Worm (Caenorhabditis elegans) whole organism, L1 larva: ENCODE measurements around the gene R10E12.2.

ENCODE experiments used
- alr-1 ChIP-seq: fragments of 200-800 bp; sonication (Bioruptor generic); optimal IDR thresholded peaks from 2 replicates; lab custom pipeline; 2018; ENCODE audit warnings: borderline replicate concordance, mild to moderate bottlenecking, missing genetic modification characterization, missing compliant biosample characterization
- ama-1 ChIP-seq: fragments of 150-350 bp; optimal IDR thresholded peaks from 2 replicates; lab custom pipeline; 2014
- blmp-1 ChIP-seq: fragments of 150-350 bp; optimal IDR thresholded peaks from 2 replicates; lab custom pipeline; 2014; ENCODE audit warnings: missing biosample characterization, missing genetic modification characterization
- ceh-88 ChIP-seq: fragments of 200-800 bp; sonication (Bioruptor generic); IDR thresholded peaks from 2 replicates; pipeline ENCODE4 v1.3.6; 2022; ENCODE audit warnings: missing genetic modification characterization, missing compliant biosample characterization
- dpl-1 ChIP-seq, 3 experiments: fragments of 150-350 bp in 2 of 3; sonication (generic microtip) in 1 of 3; optimal IDR thresholded peaks; 2 replicates each; lab custom pipeline; 2014 to 2017; ENCODE audit warnings: missing biosample characterization in 3 of 3, missing genetic modification characterization in 3 of 3, missing genetic modification reagents in 3 of 3
- dsc-1 ChIP-seq: sonication (generic microtip); optimal IDR thresholded peaks from 2 replicates; lab custom pipeline; 2016; ENCODE audit warnings: mild to moderate bottlenecking, missing genetic modification characterization, missing compliant biosample characterization
- efl-1 ChIP-seq, 4 experiments: fragments of 150-350 bp; optimal IDR thresholded peaks in 3 of 4; peaks in 1 of 4; 1 replicate in 1 of 4; 2 replicates in 3 of 4; lab custom pipeline; 2014; ENCODE audit warnings: missing biosample characterization in 2 of 4, missing genetic modification characterization in 2 of 4, missing genetic modification reagents in 2 of 4
- efl-3 ChIP-seq: fragments of 200-800 bp; sonication (Bioruptor generic); optimal IDR thresholded peaks from 2 replicates; lab custom pipeline; 2018; ENCODE audit warnings: mild to moderate bottlenecking, missing genetic modification characterization, missing compliant biosample characterization
- elt-2 ChIP-seq: sonication (generic microtip); optimal IDR thresholded peaks from 2 replicates; lab custom pipeline; 2016; ENCODE audit warnings: missing genetic modification characterization, mild to moderate bottlenecking, inconsistent platforms, missing compliant biosample characterization, missing genetic modification reagents
- fos-1 ChIP-seq: fragments of 150-350 bp; optimal IDR thresholded peaks from 2 replicates; lab custom pipeline; 2014; ENCODE audit warnings: missing biosample characterization, missing genetic modification characterization
- hlh-4 ChIP-seq: sonication (generic microtip); optimal IDR thresholded peaks from 2 replicates; lab custom pipeline; 2016; ENCODE audit warnings: mild to moderate bottlenecking, missing genetic modification characterization, missing compliant biosample characterization
- irx-1 ChIP-seq: sonication (generic microtip); optimal IDR thresholded peaks from 2 replicates; lab custom pipeline; 2016; ENCODE audit warnings: missing genetic modification characterization, missing compliant biosample characterization
- jun-1 ChIP-seq: fragments of 150-350 bp; optimal IDR thresholded peaks from 2 replicates; lab custom pipeline; 2014; ENCODE audit warnings: missing biosample characterization, missing genetic modification reagents, missing genetic modification characterization
- lin-14 ChIP-seq: fragments of 200-800 bp; sonication (Bioruptor generic); optimal IDR thresholded peaks from 2 replicates; lab custom pipeline; 2018; ENCODE audit warnings: mild to moderate bottlenecking, missing genetic modification characterization, moderate library complexity, missing compliant biosample characterization
- lin-35 ChIP-seq, 2 experiments: fragments of 150-350 bp; optimal IDR thresholded peaks; 2 replicates each; lab custom pipeline; 2014; ENCODE audit warnings: missing biosample characterization in 2 of 2, missing genetic modification characterization in 2 of 2, missing genetic modification reagents in 2 of 2
- lin-39 ChIP-seq: fragments of 150-350 bp; optimal IDR thresholded peaks from 2 replicates; lab custom pipeline; 2014; ENCODE audit warnings: missing biosample characterization, missing genetic modification reagents, missing genetic modification characterization
- lsy-2 ChIP-seq, 2 experiments: fragments of 150-350 bp; optimal IDR thresholded peaks; 2 replicates each; lab custom pipeline; 2014; ENCODE audit warnings: missing biosample characterization in 2 of 2, missing genetic modification characterization in 2 of 2
- mdl-1 ChIP-seq, 2 experiments: fragments of 150-350 bp; optimal IDR thresholded peaks; 2 replicates each; lab custom pipeline; 2014 to 2017; ENCODE audit warnings: missing biosample characterization in 2 of 2, missing genetic modification characterization in 2 of 2, inconsistent platforms in 1 of 2
- nhr-11 ChIP-seq: fragments of 150-350 bp; optimal IDR thresholded peaks from 2 replicates; lab custom pipeline; 2014; ENCODE audit warnings: missing biosample characterization, missing genetic modification characterization
- nhr-19 ChIP-seq: fragments of 200-800 bp; sonication (Bioruptor generic); conservative IDR thresholded peaks from 2 replicates; pipeline ENCODE4 v1.3.6; 2022; ENCODE audit warnings: missing genetic modification characterization, missing compliant biosample characterization
- nhr-20 ChIP-seq: sonication (generic microtip); optimal IDR thresholded peaks from 2 replicates; lab custom pipeline; 2016; ENCODE audit warnings: mild to moderate bottlenecking, missing genetic modification characterization, missing compliant biosample characterization
- nhr-28 ChIP-seq: fragments of 150-350 bp; optimal IDR thresholded peaks from 2 replicates; lab custom pipeline; 2014; ENCODE audit warnings: missing biosample characterization, missing genetic modification characterization
- nhr-47 ChIP-seq: sonication (generic microtip); optimal IDR thresholded peaks from 2 replicates; lab custom pipeline; 2016; ENCODE audit warnings: mild to moderate bottlenecking, missing genetic modification characterization, moderate library complexity, missing compliant biosample characterization
- nhr-85 ChIP-seq: sonication (generic microtip); peaks from one replicate; lab custom pipeline; 2016; ENCODE audit warnings: missing genetic modification characterization, inconsistent platforms, missing compliant biosample characterization
- pag-3 ChIP-seq: sonication (generic microtip); optimal IDR thresholded peaks from 2 replicates; lab custom pipeline; 2017; ENCODE audit warnings: missing genetic modification characterization, mild to moderate bottlenecking, missing compliant biosample characterization, antibody characterized with exemption, borderline replicate concordance; ENCODE audit not compliant: insufficient read depth
- pax-3 ChIP-seq: fragments of 200-800 bp; sonication (Bioruptor generic); optimal IDR thresholded peaks from 2 replicates; lab custom pipeline; 2018; ENCODE audit warnings: mild to moderate bottlenecking, missing genetic modification characterization, moderate library complexity, missing compliant biosample characterization
- rnt-1 ChIP-seq: sonication (generic microtip); optimal IDR thresholded peaks from 2 replicates; lab custom pipeline; 2016; ENCODE audit warnings: mild to moderate bottlenecking, missing genetic modification characterization, moderate library complexity, missing compliant biosample characterization
- skn-1 ChIP-seq: fragments of 150-350 bp; optimal IDR thresholded peaks from 2 replicates; lab custom pipeline; 2014; ENCODE audit warnings: missing biosample characterization, missing genetic modification characterization
- snu-23 ChIP-seq: sonication (generic microtip); optimal IDR thresholded peaks from 2 replicates; lab custom pipeline; 2016; ENCODE audit warnings: missing genetic modification characterization, missing compliant biosample characterization
- sptf-1 ChIP-seq: fragments of 150-350 bp; optimal IDR thresholded peaks from 2 replicates; lab custom pipeline; 2014; ENCODE audit warnings: missing biosample characterization, missing genetic modification characterization
- unc-130 ChIP-seq: fragments of 150-350 bp; optimal IDR thresholded peaks from 2 replicates; lab custom pipeline; 2017; ENCODE audit warnings: missing biosample characterization, missing genetic modification characterization, inconsistent platforms
- xbp-1 ChIP-seq: sonication (generic microtip); optimal IDR thresholded peaks from 2 replicates; lab custom pipeline; 2016; ENCODE audit warnings: missing genetic modification characterization, missing compliant biosample characterization
- zag-1 ChIP-seq: fragments of 150-350 bp; optimal IDR thresholded peaks from 2 replicates; lab custom pipeline; 2014; ENCODE audit warnings: missing biosample characterization, missing genetic modification characterization
- zip-4 ChIP-seq: fragments of 200-800 bp; sonication (Bioruptor generic); optimal IDR thresholded peaks from 2 replicates; lab custom pipeline; 2018; ENCODE audit warnings: mild to moderate bottlenecking, missing genetic modification characterization, moderate library complexity, missing compliant biosample characterization
- ztf-4 ChIP-seq: fragments of 150-350 bp; optimal IDR thresholded peaks from 2 replicates; lab custom pipeline; 2014; ENCODE audit warnings: missing biosample characterization, missing genetic modification characterization

Gene R10E12.2

DNA sequence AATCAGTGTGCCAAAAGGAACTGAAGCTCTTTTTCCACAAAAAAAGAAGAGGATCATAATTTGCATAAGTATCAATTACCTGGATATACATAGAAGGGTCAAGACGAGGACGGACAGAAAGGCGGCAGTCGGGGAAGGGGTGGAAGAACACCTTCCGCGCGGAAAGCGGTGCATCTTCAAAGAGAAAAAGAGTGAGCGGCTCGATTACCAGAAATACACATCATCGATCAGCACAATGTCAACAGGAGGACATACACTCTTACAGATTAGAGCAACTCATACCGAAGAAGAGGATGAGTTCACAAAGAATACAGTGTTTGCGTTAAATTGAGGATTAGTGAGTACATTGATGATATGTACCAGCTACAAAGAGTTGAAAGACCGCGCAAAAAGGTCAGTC lies 4.3 kb downstream of the R10E12.2 start:
- TF ChIP-seq hlh-4 (tag; lab: Kevin White, UChicago): no peak
- TF ChIP-seq ama-1 (lab: Kevin White, UChicago): no peak
- TF ChIP-seq nhr-47: no peak
- no peak for TF ChIP-seq pax-3 (tag; lab: Kevin White, UChicago)
- no peak for TF ChIP-seq zip-4
- TF ChIP-seq ceh-88 (GFP tag; lab: Robert Waterston, UW): no peak
- no peak for TF ChIP-seq fos-1 (tag; lab: Kevin White, UChicago)
- TF ChIP-seq nhr-19 (GFP tag; lab: Robert Waterston, UW): no peak
- TF ChIP-seq nhr-28: no peak
- no peak for TF ChIP-seq blmp-1 (tag; lab: Kevin White, UChicago)
- TF ChIP-seq rnt-1: no peak
- no peak for TF ChIP-seq nhr-11 (tag; lab: Kevin White, UChicago)
- no peak for TF ChIP-seq lin-39 (tag; lab: Kevin White, UChicago)
- TF ChIP-seq skn-1: no peak
- no peak for TF ChIP-seq nhr-20
- no peak for TF ChIP-seq unc-130
- no peak for TF ChIP-seq efl-3 (GFP tag; lab: Kevin White, UChicago)
- TF ChIP-seq irx-1: no peak
- TF ChIP-seq ztf-4 (tag; lab: Kevin White, UChicago): no peak

DNA sequence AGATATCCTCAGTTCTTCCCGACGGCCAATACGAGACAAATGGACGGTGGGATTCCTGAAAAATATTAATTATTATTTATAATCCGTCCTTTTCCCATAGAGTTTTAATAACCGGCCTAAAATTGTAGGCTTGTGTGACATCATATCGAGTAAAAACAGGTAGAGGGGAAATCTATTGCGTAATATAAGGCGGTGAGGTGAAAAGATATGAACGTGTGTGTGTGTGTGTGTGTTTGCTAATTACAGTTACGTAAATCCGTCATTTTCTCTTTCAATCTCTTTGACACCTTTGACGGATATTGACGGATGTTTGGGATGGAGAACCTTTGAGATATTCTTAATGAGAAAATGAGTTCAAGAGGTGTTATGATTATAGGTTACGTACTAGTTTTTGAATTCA lies 8.2 kb downstream of the R10E12.2 start:
- TF ChIP-seq blmp-1 (tag; lab: Kevin White, UChicago) (peak; percentile 39), elt-2 (tag; lab: Kevin White, UChicago) (no peak)

DNA sequence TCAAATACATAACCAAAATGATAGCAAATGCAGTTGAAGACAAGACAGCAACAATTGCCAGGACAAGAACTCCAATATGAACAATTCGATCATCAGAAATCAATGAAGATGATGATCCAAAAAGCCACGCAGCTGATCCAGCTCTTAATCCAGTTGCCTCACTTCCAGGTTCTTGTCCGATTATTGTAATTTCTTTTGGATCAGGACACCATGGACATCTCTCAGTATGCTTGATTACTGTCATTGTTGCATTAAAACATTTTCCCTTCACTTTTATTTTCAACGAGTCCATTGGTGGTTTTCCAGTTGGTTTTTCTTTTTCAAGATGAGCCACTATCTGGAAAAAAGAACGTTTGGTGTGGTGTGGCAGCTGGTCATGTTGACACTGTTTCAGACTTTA lies 9.2 kb downstream of the R10E12.2 start:
- no peak for TF ChIP-seq dsc-1 (tag; lab: Kevin White, UChicago)
- TF ChIP-seq, all 84 proteins: peak for 0

DNA sequence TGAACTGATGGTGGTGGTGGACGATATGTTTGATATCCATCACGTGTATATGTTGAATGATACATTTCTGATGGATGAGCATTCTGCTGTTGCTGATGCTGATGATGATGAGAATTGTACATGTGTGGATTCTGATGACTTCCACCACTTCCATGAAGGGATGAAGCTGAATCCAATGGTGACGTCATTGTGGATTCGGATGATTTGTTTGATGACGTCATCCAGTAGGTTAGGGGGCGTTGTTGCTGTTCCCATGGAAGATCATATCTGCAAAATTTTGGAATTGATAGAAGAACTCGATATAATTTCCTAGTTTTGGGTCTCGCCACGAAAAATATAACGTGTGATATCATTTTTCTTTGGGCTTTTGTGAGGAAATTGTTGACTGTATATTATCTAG lies 10.2 kb downstream of the R10E12.2 start:
- TF ChIP-seq sptf-1 (tag; lab: Kevin White, UChicago): no peak
- no peak for TF ChIP-seq alr-1 (tag; lab: Kevin White, UChicago)
- no peak for TF ChIP-seq nhr-20
- TF ChIP-seq nhr-85: no peak

DNA sequence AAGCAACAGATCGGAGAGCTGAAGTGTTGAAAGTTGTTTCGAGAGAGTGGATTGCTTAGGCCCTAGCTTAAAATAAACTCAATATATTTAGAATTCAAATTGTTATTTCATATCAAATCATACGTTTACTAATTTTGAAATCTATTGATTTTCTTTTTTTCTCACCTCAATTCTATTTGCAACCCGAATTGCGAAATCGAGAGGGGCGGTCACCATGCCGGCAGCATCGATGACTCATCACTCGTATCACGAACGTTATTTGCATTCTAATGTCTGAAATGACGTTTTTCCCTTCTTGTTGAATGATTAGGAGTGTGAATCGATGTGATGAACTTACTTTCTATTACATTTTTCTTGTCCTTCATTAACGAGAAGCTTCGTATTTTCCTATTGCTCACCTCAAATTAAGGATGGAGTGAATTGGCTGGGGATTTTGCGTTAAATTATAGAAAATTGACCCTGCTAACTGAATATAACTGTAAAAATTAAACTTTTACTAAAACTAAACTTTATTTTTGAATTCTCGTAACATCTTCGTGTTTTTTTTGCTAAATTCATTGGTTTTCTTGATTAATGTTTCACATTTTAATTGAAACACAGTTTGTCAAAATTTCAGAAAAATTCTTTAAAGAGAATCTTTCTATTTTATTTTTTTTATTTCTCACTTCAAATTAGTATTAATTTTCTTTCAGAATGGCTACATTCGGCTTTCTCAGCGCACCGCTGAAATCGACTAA lies 16.8 kb downstream of the R10E12.2 start, which contains the start of gene alx-1:
Gene alx-1 (plus strand): TSS at position 687 of the 737 bp plus-strand sequence.
- TF ChIP-seq lsy-2 (tag; optimal IDR thresholded peaks at IDR 0.05; lab: Kevin White, UChicago) (no peak), fos-1 (tag; lab: Kevin White, UChicago) (peak; percentile 27), skn-1 (peak; percentile 69), nhr-85 (peak; percentile 52), jun-1 (tag; lab: Kevin White, UChicago) (peak; percentile 88), pag-3 (no peak), zip-4 (peak; percentile 54)

DNA sequence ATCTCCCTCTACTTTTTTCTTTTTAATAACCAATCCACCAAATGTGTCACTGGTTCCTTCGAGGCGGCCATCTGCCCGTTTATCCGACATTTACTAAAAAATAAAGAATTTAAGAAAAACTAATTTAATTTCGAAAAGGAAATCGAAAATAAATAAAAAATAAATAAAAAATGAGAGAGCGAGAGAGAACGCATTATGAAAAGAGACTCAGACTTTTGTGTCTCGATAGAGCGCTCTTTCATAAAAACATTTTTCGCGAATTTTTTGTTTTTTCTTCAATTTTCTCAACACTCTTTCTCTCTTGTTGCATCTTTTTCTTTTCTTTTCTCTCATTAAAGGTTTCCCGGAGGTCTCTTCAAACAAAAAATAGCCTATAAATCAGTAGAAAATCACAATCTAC lies 17.5 kb downstream of the R10E12.2 start, which contains the start of gene mog-1:
Gene mog-1 (minus strand): TSS at position 93 of the 400 bp plus-strand sequence.
- TF ChIP-seq zag-1 (tag; lab: Kevin White, UChicago) (no peak), blmp-1 (tag; lab: Kevin White, UChicago) (peak; percentile 2), mdl-1 (tag; optimal IDR thresholded peaks at IDR 0.05; lab: Kevin White, UChicago) (no peak), lin-14 (GFP tag; lab: Kevin White, UChicago) (peak; percentile 30), dpl-1 (GFP tag; optimal IDR thresholded peaks at IDR 0.05; lab: Kevin White, UChicago) (peak in 1 of 3 experiments; percentile 50), xbp-1 (tag; lab: Kevin White, UChicago) (no peak), lsy-2 (tag; optimal IDR thresholded peaks at IDR 0.05; lab: Kevin White, UChicago) (peak in 1 of 2 experiments; percentile 64), skn-1 (peak; percentile 18), efl-1 (optimal IDR thresholded peaks at IDR 0.05; lab: Kevin White, UChicago) (peak; percentile 7 to 19), efl-1 (GFP tag; optimal IDR thresholded peaks at IDR 0.05 in 1 of 2; lab: Kevin White, UChicago) (peak; percentile 43 to 51), irx-1 (no peak), lin-35 (GFP tag; optimal IDR thresholded peaks at IDR 0.05; lab: Kevin White, UChicago) (peak in 1 of 2 experiments; percentile 16), snu-23 (GFP tag; lab: Kevin White, UChicago) (peak; percentile 17)
- TF ChIP-seq, all 84 proteins: peak for 8
